Worm (Caenorhabditis elegans): ENCODE results near the gene actl-1.
A peak's percentile ranks its signal among the peaks of the same experiment; 100 is the strongest.

actl-1 gene

DNA sequence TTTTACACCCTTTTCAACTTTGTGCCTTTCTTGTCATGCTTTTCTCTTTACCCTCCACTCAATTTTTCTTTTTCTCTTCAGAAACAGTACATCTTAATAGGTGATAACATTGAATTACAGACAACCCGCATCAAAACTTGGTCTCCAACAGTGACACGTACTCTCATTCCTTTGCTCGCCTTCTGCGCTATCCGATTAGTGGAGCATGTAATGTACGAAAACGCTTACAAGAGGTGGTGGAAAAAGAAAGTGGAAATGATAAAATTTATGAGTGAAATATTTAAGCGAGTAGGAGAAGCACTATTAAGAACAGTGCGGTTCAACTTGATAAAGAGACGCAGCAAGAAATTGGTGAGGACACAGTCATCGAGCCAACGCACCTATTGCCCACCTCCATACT is 43.1 kb downstream of the actl-1 start, which contains the start of gene pept-1:
pept-1 (plus strand) TSS at position 306 of the 400 bp plus-strand sequence.
- TF ChIP-seq ces-1 (GFP tag; optimal IDR thresholded peaks at IDR 0.05) (no peak), ceh-20 (GFP tag; IDR thresholded peaks at IDR 0.05) (0 out of 2 replicates have a peak, but pooled peaks have one; percentile 13), mxl-3 (GFP tag; optimal IDR thresholded peaks at IDR 0.05) (peak; percentile 17), lin-1 (GFP tag; IDR thresholded peaks at IDR 0.05) (peak; percentile 23; the same call in 1 of the 2 replicates), daf-12 (tag; optimal IDR thresholded peaks at IDR 0.05) (no peak), nhr-237 (tag; optimal IDR thresholded peaks at IDR 0.05) (no peak), F10B5.3 (tag; optimal IDR thresholded peaks at IDR 0.05) (no peak), nhr-41 (GFP tag; IDR thresholded peaks at IDR 0.05) (0 out of 2 replicates have a peak, but pooled peaks have one; percentile 16), daf-16 (GFP tag; optimal IDR thresholded peaks at IDR 0.05) (no peak), daf-16 (tag; optimal IDR thresholded peaks at IDR 0.05) (peak; percentile 58), vab-7 (GFP tag; IDR thresholded peaks at IDR 0.05) (no peak), tra-1 (GFP tag; IDR thresholded peaks at IDR 0.05) (peak; percentile 76), mdt-29 (GFP tag; IDR thresholded peaks at IDR 0.05) (no peak), pha-4 (GFP tag; IDR thresholded peaks at IDR 0.05) (peak; percentile 45; the same call in 1 of the 2 replicates), pha-4 (tag; optimal IDR thresholded peaks at IDR 0.05) (no peak), hlh-11 (tag; optimal IDR thresholded peaks at IDR 0.05) (peak; percentile 91), gei-8 (GFP tag; optimal IDR thresholded peaks at IDR 0.05) (peak; percentile 47), dve-1 (tag; optimal IDR thresholded peaks at IDR 0.05; ENCODE audit: insufficient read depth) (peak; percentile 73), nhr-77 (tag; optimal IDR thresholded peaks at IDR 0.05) (peak; percentile 30), mep-1 (tag; optimal IDR thresholded peaks at IDR 0.05) (no peak), dmd-6 (GFP tag; IDR thresholded peaks at IDR 0.05) (peak; percentile 88), daf-19 (GFP tag; conservative IDR thresholded peaks at IDR 0.05) (no peak), nhr-6 (tag; optimal IDR thresholded peaks at IDR 0.05) (peak; percentile 40), nhr-28 (tag; optimal IDR thresholded peaks at IDR 0.05) (peak; percentile 60), php-3 (GFP tag; IDR thresholded peaks at IDR 0.05) (peak; percentile 73), nhr-48 (tag; optimal IDR thresholded peaks at IDR 0.05) (peak; percentile 45), pqm-1 (tag; optimal IDR thresholded peaks at IDR 0.05) (peak; percentile 95), nhr-102 (tag; optimal IDR thresholded peaks at IDR 0.05) (peak; percentile 9)

DNA sequence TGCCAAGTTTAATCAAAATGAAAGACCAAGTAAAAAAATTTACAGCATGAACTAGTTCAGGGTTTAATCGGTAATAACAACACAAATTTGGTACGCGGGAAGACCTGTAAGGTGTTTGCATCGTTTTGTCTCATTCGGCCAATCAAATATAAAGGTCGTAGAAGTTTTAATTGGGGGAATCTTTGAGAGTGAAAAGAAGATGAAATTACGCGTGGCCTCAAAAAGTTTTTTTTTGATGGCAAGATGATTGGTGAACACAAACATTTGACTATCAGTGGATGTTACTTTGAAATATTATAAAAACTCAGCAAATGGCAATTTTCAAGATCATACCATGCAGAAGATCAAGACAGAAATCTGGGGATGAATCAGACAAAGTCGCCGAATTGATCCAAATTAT is 44.5 kb downstream of the actl-1 start, which contains the start of gene nas-33:
nas-33 (minus strand) TSS at position 101 of the 400 bp plus-strand sequence.
- TF ChIP-seq Y5F2A.4 (GFP tag; optimal IDR thresholded peaks at IDR 0.05) (no peak), ctbp-1 (GFP tag; IDR thresholded peaks at IDR 0.05) (no peak), attf-4 (tag; optimal IDR thresholded peaks at IDR 0.05) (no peak), dve-1 (tag; optimal IDR thresholded peaks at IDR 0.05; ENCODE audit: insufficient read depth) (no peak), ceh-32 (tag; optimal IDR thresholded peaks at IDR 0.05; ENCODE audit: poor library complexity) (no peak), zfp-3 (GFP tag; conservative IDR thresholded peaks at IDR 0.05) (no peak)

DNA sequence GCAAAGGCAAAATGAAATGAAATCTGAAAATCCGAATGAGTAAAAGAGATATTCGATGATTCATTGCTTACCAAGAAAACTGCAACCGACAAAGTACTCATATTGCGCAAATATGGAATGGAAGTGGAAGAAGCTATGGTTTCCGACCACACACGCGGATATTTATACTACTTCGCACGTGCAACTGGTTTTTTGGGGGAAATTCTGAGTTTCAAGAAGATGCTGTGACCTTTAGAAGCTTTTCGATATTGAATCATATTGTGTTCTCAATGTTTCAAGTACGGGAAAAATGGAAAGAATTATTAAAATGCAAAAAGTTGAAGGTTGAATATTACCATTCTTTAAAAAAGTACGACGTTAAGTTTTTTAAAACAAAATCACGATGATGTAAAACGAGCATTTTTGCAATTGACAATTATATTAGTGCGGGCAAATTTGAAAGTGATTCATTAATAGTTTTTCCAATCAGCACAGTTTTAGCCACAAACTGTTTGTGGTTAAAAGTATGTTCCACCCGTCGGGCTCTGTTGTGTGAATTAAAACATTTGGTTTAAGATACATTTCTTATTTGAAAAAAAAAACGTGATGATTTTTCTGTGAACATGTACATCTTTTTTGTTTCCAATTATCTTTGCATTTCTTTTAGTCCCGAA is 48.7 kb downstream of the actl-1 start, which contains the start of the genes grl-6 and K10C2.6:
grl-6 (minus strand) TSS at position 101 of the 653 bp plus-strand sequence.
K10C2.6 (plus strand) TSS at position 603 of the 653 bp plus-strand sequence.
- TF ChIP-seq unc-62 (GFP tag; optimal IDR thresholded peaks at IDR 0.05 in 1 of 2) (peak in 1 of 2 experiments; percentile 13), unc-62 (tag; optimal IDR thresholded peaks at IDR 0.05) (no peak), ceh-32 (tag; optimal IDR thresholded peaks at IDR 0.05; ENCODE audit: poor library complexity) (no peak)

DNA sequence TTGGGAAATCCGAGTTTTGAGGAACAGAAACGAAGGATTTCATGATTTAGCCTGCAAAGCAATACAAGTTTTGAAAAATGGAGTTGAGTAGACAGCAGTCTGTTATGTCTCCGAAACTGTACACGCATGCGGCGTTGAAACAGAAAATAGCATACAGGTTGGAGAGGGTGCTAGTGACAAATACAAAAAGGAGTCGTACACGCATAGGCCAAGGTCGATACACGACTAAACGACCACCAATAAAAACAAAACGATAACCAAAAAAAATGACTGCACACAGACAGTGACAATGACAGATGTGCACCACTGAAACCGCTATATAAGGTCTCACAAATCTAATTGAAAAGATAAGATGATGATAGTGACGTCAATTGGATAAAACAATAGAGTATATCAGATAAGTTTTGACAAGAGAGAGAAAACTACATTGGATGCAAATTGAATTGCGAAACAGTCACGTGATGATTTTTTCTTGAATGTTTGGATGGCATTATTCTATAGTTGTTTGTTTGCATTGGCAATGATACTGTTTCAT is 50.7 kb downstream of the actl-1 start, which contains the start of gene fah-1:
fah-1 (minus strand) TSS at position 51 of the 535 bp plus-strand sequence.
- TF ChIP-seq arid-1 (GFP tag; conservative IDR thresholded peaks at IDR 0.05) (no peak), madf-9 (GFP tag; conservative IDR thresholded peaks at IDR 0.05) (no peak), Y48G9A.11 (GFP tag; IDR thresholded peaks at IDR 0.05) (no peak), nhr-42 (GFP tag; IDR thresholded peaks at IDR 0.05) (no peak), saeg-2 (GFP tag; IDR thresholded peaks at IDR 0.05) (no peak), ZK546.5 (tag; optimal IDR thresholded peaks at IDR 0.05) (no peak), Y5F2A.4 (GFP tag; optimal IDR thresholded peaks at IDR 0.05) (no peak), skn-1 (tag; optimal IDR thresholded peaks at IDR 0.05) (no peak), mxl-2 (GFP tag; conservative IDR thresholded peaks at IDR 0.05) (no peak), fkh-10 (GFP tag; optimal IDR thresholded peaks at IDR 0.05) (no peak), ZK337.2 (GFP tag; IDR thresholded peaks at IDR 0.05) (no peak), duxl-1 (tag; optimal IDR thresholded peaks at IDR 0.05; ENCODE audit: poor library complexity) (no peak)

All from whole organism, L4 larva.